Worm (Caenorhabditis elegans) whole organism, young adult: ENCODE measurements around the gene pch-2.
A peak's percentile ranks its signal among the peaks of the same experiment; 100 is the strongest.

Experiments
- B0019.2 ChIP-seq: fragments of 200-800 bp; sonication (Bioruptor generic); conservative IDR thresholded peaks from 2 replicates; pipeline ENCODE4 v1.3.6; 2022; ENCODE audit warnings: missing genetic modification reagents, missing genetic modification characterization, missing compliant biosample characterization
- C06A6.2 ChIP-seq: fragments of 200-800 bp; sonication (Bioruptor generic); conservative IDR thresholded peaks from 2 replicates; pipeline ENCODE4 v1.3.6; 2022; ENCODE audit warnings: missing genetic modification characterization, missing compliant biosample characterization
- F37B4.10 ChIP-seq: fragments of 200-800 bp; sonication (Bioruptor generic); IDR thresholded peaks from 2 replicates; pipeline ENCODE4 v1.3.6; 2022; ENCODE audit warnings: missing genetic modification characterization, missing compliant biosample characterization
- F49E8.2 ChIP-seq: sonication (generic microtip); optimal IDR thresholded peaks from 3 replicates; lab custom pipeline; 2017; ENCODE audit warnings: missing genetic modification characterization, mild to moderate bottlenecking, missing compliant biosample characterization, antibody characterized with exemption, moderate library complexity; ENCODE audit not compliant: insufficient read depth
- F57A8.1 ChIP-seq: fragments of 200-800 bp; sonication (Bioruptor generic); optimal IDR thresholded peaks from 2 replicates; lab custom pipeline; 2018; ENCODE audit warnings: mild to moderate bottlenecking, missing genetic modification characterization, moderate library complexity, missing compliant biosample characterization
- K11D2.4 ChIP-seq: fragments of 200-800 bp; sonication (Bioruptor generic); IDR thresholded peaks from 2 replicates; pipeline ENCODE4 v1.3.6; 2022; ENCODE audit warnings: missing genetic modification reagents, missing genetic modification characterization, missing compliant biosample characterization
- K12H6.12 ChIP-seq: fragments of 200-800 bp; sonication (Bioruptor generic); optimal IDR thresholded peaks from 2 replicates; lab custom pipeline; 2018; ENCODE audit warnings: mild to moderate bottlenecking, missing genetic modification characterization, missing compliant biosample characterization
- Y53F4B.3 ChIP-seq: fragments of 200-800 bp; sonication (Bioruptor generic); IDR thresholded peaks from 2 replicates; pipeline ENCODE4 v1.3.6; 2022; ENCODE audit warnings: missing genetic modification reagents, missing genetic modification characterization, missing compliant biosample characterization
- Y53G8AR.9 ChIP-seq: fragments of 200-800 bp; sonication (Bioruptor generic); conservative IDR thresholded peaks from 2 replicates; pipeline ENCODE4 v1.3.6; 2022; ENCODE audit warnings: missing genetic modification reagents, missing genetic modification characterization, missing compliant biosample characterization
- Y56A3A.18 ChIP-seq: fragments of 200-800 bp; sonication (Bioruptor generic); IDR thresholded peaks from 2 replicates; pipeline ENCODE4 v1.3.6; 2022; ENCODE audit warnings: missing genetic modification reagents, missing genetic modification characterization, missing compliant biosample characterization
- akir-1 ChIP-seq: fragments of 200-800 bp; sonication (Bioruptor generic); optimal IDR thresholded peaks from 2 replicates; lab custom pipeline; 2018; ENCODE audit warnings: mild to moderate bottlenecking, missing genetic modification characterization, moderate library complexity, missing compliant biosample characterization
- aptf-2 ChIP-seq: fragments of 200-800 bp; sonication (Bioruptor generic); conservative IDR thresholded peaks from 2 replicates; pipeline ENCODE4 v1.3.6; 2022; ENCODE audit warnings: missing genetic modification reagents, missing genetic modification characterization, missing compliant biosample characterization
- aptf-3 ChIP-seq: fragments of 200-800 bp; sonication (Bioruptor generic); IDR thresholded peaks from 2 replicates; pipeline ENCODE4 v1.3.6; 2022; ENCODE audit warnings: missing genetic modification characterization, missing compliant biosample characterization
- atf-7 ChIP-seq: sonication (generic microtip); optimal IDR thresholded peaks from 2 replicates; lab custom pipeline; 2017; ENCODE audit warnings: mild to moderate bottlenecking, missing genetic modification characterization, missing compliant biosample characterization
- athp-1 ChIP-seq: sonication (generic microtip); optimal IDR thresholded peaks from 2 replicates; lab custom pipeline; 2017; ENCODE audit warnings: mild to moderate bottlenecking, missing genetic modification characterization, missing compliant biosample characterization
- attf-3 ChIP-seq: fragments of 200-800 bp; sonication (Bioruptor generic); conservative IDR thresholded peaks from 2 replicates; pipeline ENCODE4 v1.3.6; 2022; ENCODE audit warnings: missing genetic modification reagents, missing genetic modification characterization, missing compliant biosample characterization
- attf-6 ChIP-seq: fragments of 200-800 bp; sonication (Bioruptor generic); IDR thresholded peaks from 2 replicates; pipeline ENCODE4 v1.3.6; 2022; ENCODE audit warnings: missing genetic modification reagents, missing genetic modification characterization, missing compliant biosample characterization
- bed-1 ChIP-seq: fragments of 200-800 bp; sonication (Bioruptor generic); IDR thresholded peaks from 2 replicates; pipeline ENCODE4 v1.3.6; 2022; ENCODE audit warnings: missing genetic modification reagents, missing genetic modification characterization, missing compliant biosample characterization
- ccch-3 ChIP-seq: fragments of 200-800 bp; sonication (Bioruptor generic); optimal IDR thresholded peaks from 2 replicates; lab custom pipeline; 2018; ENCODE audit warnings: mild to moderate bottlenecking, missing genetic modification characterization, missing compliant biosample characterization
- cebp-1 ChIP-seq, 2 experiments: fragments of 200-800 bp in 1 of 2; sonication (Bioruptor generic) in 1 of 2; sonication (generic microtip) in 1 of 2; IDR thresholded peaks in 1 of 2; optimal IDR thresholded peaks in 1 of 2; 2 replicates each; pipeline versions ENCODE4 v1.3.6 to Lab custom; 2017 to 2022; ENCODE audit warnings: missing compliant biosample characterization in 2 of 2, missing genetic modification characterization in 2 of 2, mild to moderate bottlenecking in 1 of 2, missing genetic modification reagents in 1 of 2, moderate library complexity in 1 of 2
- ceh-58 ChIP-seq: fragments of 200-800 bp; sonication (Bioruptor generic); IDR thresholded peaks from 2 replicates; pipeline ENCODE4 v1.3.6; 2022; ENCODE audit warnings: missing genetic modification characterization, missing compliant biosample characterization
- die-1 ChIP-seq: sonication (generic microtip); optimal IDR thresholded peaks from 2 replicates; lab custom pipeline; 2016; ENCODE audit warnings: missing genotype, mild to moderate bottlenecking, missing genetic modification characterization, missing compliant biosample characterization
- egl-18 ChIP-seq: fragments of 200-800 bp; sonication (Bioruptor generic); IDR thresholded peaks from 2 replicates; pipeline ENCODE4 v1.3.6; 2022; ENCODE audit warnings: missing genetic modification reagents, missing genetic modification characterization, missing compliant biosample characterization
- hlh-12 ChIP-seq: sonication (generic microtip); optimal IDR thresholded peaks from 2 replicates; lab custom pipeline; 2016; ENCODE audit warnings: missing genetic modification characterization, missing compliant biosample characterization
- hmg-20 ChIP-seq: fragments of 200-800 bp; sonication (Bioruptor generic); IDR thresholded peaks from 2 replicates; pipeline ENCODE4 v1.3.6; 2022; ENCODE audit warnings: missing genetic modification reagents, missing genetic modification characterization, missing compliant biosample characterization
- lag-1 ChIP-seq: fragments of 200-800 bp; sonication (Bioruptor generic); IDR thresholded peaks from 2 replicates; pipeline ENCODE4 v1.3.6; 2022; ENCODE audit warnings: missing genetic modification reagents, missing genetic modification characterization, missing compliant biosample characterization
- let-526 ChIP-seq: fragments of 200-800 bp; sonication (Bioruptor generic); IDR thresholded peaks from 2 replicates; pipeline ENCODE4 v1.3.6; 2022; ENCODE audit warnings: missing genetic modification reagents, missing genetic modification characterization, missing compliant biosample characterization
- let-607 ChIP-seq, 2 experiments: fragments of 200-800 bp in 1 of 2; sonication (Bioruptor generic) in 1 of 2; sonication (generic microtip) in 1 of 2; optimal IDR thresholded peaks; 2 replicates each; lab custom pipeline; 2016 to 2018; ENCODE audit warnings: mild to moderate bottlenecking in 2 of 2, missing compliant biosample characterization in 2 of 2, missing genetic modification characterization in 2 of 2, moderate library complexity in 2 of 2, missing genotype in 1 of 2
- lin-40 ChIP-seq: sonication (generic microtip); optimal IDR thresholded peaks from 2 replicates; lab custom pipeline; 2016; ENCODE audit warnings: missing genetic modification characterization, mild to moderate bottlenecking, missing compliant biosample characterization, missing genotype, missing genetic modification reagents
- lsy-27 ChIP-seq: sonication (generic microtip); optimal IDR thresholded peaks from 2 replicates; lab custom pipeline; 2017; ENCODE audit warnings: missing genetic modification characterization, mild to moderate bottlenecking, missing compliant biosample characterization, antibody characterized with exemption, missing genotype, borderline replicate concordance; ENCODE audit not compliant: insufficient read depth
- madf-10 ChIP-seq: sonication (generic microtip); optimal IDR thresholded peaks from 2 replicates; lab custom pipeline; 2016; ENCODE audit warnings: mild to moderate bottlenecking, missing genetic modification characterization, missing compliant biosample characterization
- mxl-1 ChIP-seq: sonication (generic microtip); optimal IDR thresholded peaks from 2 replicates; lab custom pipeline; 2016; ENCODE audit warnings: missing genetic modification characterization, missing compliant biosample characterization
- nhr-179 ChIP-seq: sonication (generic microtip); optimal IDR thresholded peaks from 2 replicates; lab custom pipeline; 2016; ENCODE audit warnings: mild to moderate bottlenecking, missing genetic modification characterization, missing compliant biosample characterization
- nhr-27 ChIP-seq: fragments of 200-800 bp; sonication (Bioruptor generic); optimal IDR thresholded peaks from 2 replicates; lab custom pipeline; 2018; ENCODE audit warnings: mild to moderate bottlenecking, missing genetic modification characterization, moderate library complexity, missing compliant biosample characterization
- nhr-80 ChIP-seq: sonication (generic microtip); optimal IDR thresholded peaks from 2 replicates; lab custom pipeline; 2016; ENCODE audit warnings: missing genetic modification characterization, missing compliant biosample characterization
- rec-8 ChIP-seq, 2 experiments: sonication (generic microtip); optimal IDR thresholded peaks; 2 replicates each; lab custom pipeline; 2016; ENCODE audit warnings: mild to moderate bottlenecking in 2 of 2, missing genetic modification characterization in 2 of 2, missing genetic modification reagents in 2 of 2, missing genotype in 2 of 2, missing biosample characterization in 1 of 2, missing compliant biosample characterization in 1 of 2, moderate library complexity in 1 of 2
- rpc-1 ChIP-seq, 2 experiments: fragments of 150-350 bp in 1 of 2; sonication (generic microtip) in 1 of 2; optimal IDR thresholded peaks; 2 replicates each; lab custom pipeline; 2014 to 2018; ENCODE audit warnings: missing biosample characterization in 1 of 2, missing genetic modification characterization in 1 of 2, missing genetic modification reagents in 1 of 2, missing genotype in 1 of 2
- sdz-38 ChIP-seq: sonication (generic microtip); optimal IDR thresholded peaks from 2 replicates; lab custom pipeline; 2016; ENCODE audit warnings: missing genotype, missing genetic modification characterization, missing compliant biosample characterization
- snpc-1.1 ChIP-seq: sonication (generic microtip); optimal IDR thresholded peaks from 2 replicates; lab custom pipeline; 2017; ENCODE audit warnings: missing genetic modification characterization, mild to moderate bottlenecking, missing compliant biosample characterization, antibody characterized with exemption, moderate library complexity, missing genotype, missing genetic modification reagents; ENCODE audit not compliant: insufficient read depth
- snpc-3.4 ChIP-seq: sonication (generic microtip); optimal IDR thresholded peaks from 2 replicates; lab custom pipeline; 2017; ENCODE audit warnings: missing genetic modification characterization, mild to moderate bottlenecking, missing compliant biosample characterization, antibody characterized with exemption, moderate library complexity, missing genotype, missing genetic modification reagents
- sptf-2 ChIP-seq: fragments of 200-800 bp; sonication (Bioruptor generic); optimal IDR thresholded peaks from 2 replicates; lab custom pipeline; 2018; ENCODE audit warnings: mild to moderate bottlenecking, missing genetic modification characterization, missing compliant biosample characterization
- tlf-1 ChIP-seq: fragments of 200-800 bp; sonication (Bioruptor generic); optimal IDR thresholded peaks from 2 replicates; lab custom pipeline; 2018; ENCODE audit warnings: mild to moderate bottlenecking, missing genetic modification characterization, missing compliant biosample characterization
- unc-130 ChIP-seq: sonication (generic microtip); optimal IDR thresholded peaks from 2 replicates; lab custom pipeline; 2016; ENCODE audit warnings: missing genetic modification reagents, missing genetic modification characterization, missing compliant biosample characterization
- unc-62 ChIP-seq: fragments of 150-350 bp; optimal IDR thresholded peaks from 2 replicates; lab custom pipeline; 2014; ENCODE audit warnings: missing biosample characterization, missing genetic modification reagents, missing genetic modification characterization
- zfh-2 ChIP-seq: fragments of 200-800 bp; sonication (Bioruptor generic); conservative IDR thresholded peaks from 2 replicates; pipeline ENCODE4 v1.3.6; 2022; ENCODE audit warnings: missing genetic modification reagents, missing genetic modification characterization, missing compliant biosample characterization
- zim-3 ChIP-seq: sonication (generic microtip); optimal IDR thresholded peaks from 2 replicates; lab custom pipeline; 2017; ENCODE audit warnings: mild to moderate bottlenecking, missing genetic modification characterization, moderate library complexity, missing compliant biosample characterization
- ztf-26 ChIP-seq: sonication (generic microtip); optimal IDR thresholded peaks from 2 replicates; lab custom pipeline; 2017; ENCODE audit warnings: missing genetic modification characterization, missing compliant biosample characterization
- ztf-3 ChIP-seq: fragments of 200-800 bp; sonication (Bioruptor generic); optimal IDR thresholded peaks from 2 replicates; lab custom pipeline; 2018; ENCODE audit warnings: mild to moderate bottlenecking, missing genetic modification characterization, missing compliant biosample characterization

The pch-2 gene

DNA sequence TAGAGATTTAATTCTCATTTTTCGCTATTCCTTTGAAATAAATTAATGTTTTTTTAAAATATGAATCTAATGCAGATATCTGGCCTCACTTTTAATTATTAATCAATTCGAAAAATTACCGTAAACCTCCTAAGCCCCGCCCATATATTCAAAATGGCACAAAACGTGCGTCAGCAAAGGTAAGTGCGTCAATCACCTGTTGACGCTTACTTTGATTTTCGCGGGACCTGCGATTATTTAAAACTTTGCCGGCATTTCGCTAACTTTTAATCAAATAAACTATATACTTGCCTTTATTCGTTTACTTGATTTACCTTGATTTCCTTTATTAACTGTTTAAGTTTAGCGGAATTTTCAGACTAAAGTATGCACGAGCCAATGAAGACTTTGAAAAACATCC lies at the start of gene pch-2 (continued):
- no peak for TF ChIP-seq zim-3 (tag; lab: Kevin White, UChicago)
- no peak for TF ChIP-seq nhr-179 (tag; lab: Kevin White, UChicago)
- no peak for TF ChIP-seq zfh-2 (GFP tag; lab: Robert Waterston, UW)
- TF ChIP-seq hlh-12 (tag; lab: Kevin White, UChicago), result no peak
- TF ChIP-seq rec-8 (tag; optimal IDR thresholded peaks at IDR 0.05; lab: Kevin White, UChicago), result no peak
- no peak for TF ChIP-seq die-1 (tag; lab: Kevin White, UChicago)
- no peak for TF ChIP-seq nhr-80 (tag; lab: Kevin White, UChicago)
- TF ChIP-seq F49E8.2, result no peak
- no peak for TF ChIP-seq ceh-58 (GFP tag; lab: Robert Waterston, UW)
- TF ChIP-seq sdz-38 (tag; lab: Kevin White, UChicago), result no peak
- no peak for TF ChIP-seq snpc-1.1 (tag; lab: Kevin White, UChicago)
- TF ChIP-seq rpc-1 (optimal IDR thresholded peaks at IDR 0.05; lab: Kevin White, UChicago), result no peak
- no peak for TF ChIP-seq rpc-1 (tag; optimal IDR thresholded peaks at IDR 0.05; lab: Kevin White, UChicago)
- no peak for TF ChIP-seq lag-1
- TF ChIP-seq snpc-3.4 (tag; lab: Kevin White, UChicago), result no peak
- TF ChIP-seq akir-1 (GFP tag; lab: Kevin White, UChicago), result no peak
- no peak for TF ChIP-seq K11D2.4
- TF ChIP-seq cebp-1 (GFP tag; IDR thresholded peaks at IDR 0.05; lab: Robert Waterston, UW), result no peak
- TF ChIP-seq cebp-1 (tag; optimal IDR thresholded peaks at IDR 0.05; lab: Kevin White, UChicago), result no peak
- TF ChIP-seq unc-130 (GFP tag; lab: Kevin White, UChicago), result no peak
- no peak for TF ChIP-seq tlf-1 (GFP tag; lab: Kevin White, UChicago)
- TF ChIP-seq Y56A3A.18, result no peak
- TF ChIP-seq aptf-2 (GFP tag; lab: Robert Waterston, UW), result no peak
- TF ChIP-seq ccch-3 (GFP tag; lab: Kevin White, UChicago), result no peak
- no peak for TF ChIP-seq nhr-27 (tag; lab: Kevin White, UChicago)
- no peak for TF ChIP-seq lsy-27
- no peak for TF ChIP-seq Y53F4B.3 (GFP tag; lab: Robert Waterston, UW)
- TF ChIP-seq atf-7 (tag; lab: Kevin White, UChicago), result no peak
- TF ChIP-seq attf-6 (GFP tag; lab: Robert Waterston, UW), result no peak
- no peak for TF ChIP-seq let-607 (tag; optimal IDR thresholded peaks at IDR 0.05; lab: Kevin White, UChicago)
- no peak for TF ChIP-seq let-526
- no peak for TF ChIP-seq F37B4.10 (GFP tag; lab: Robert Waterston, UW)
- no peak for TF ChIP-seq K12H6.12 (tag; lab: Kevin White, UChicago)
- no peak for TF ChIP-seq lin-40 (tag; lab: Kevin White, UChicago)
- no peak for TF ChIP-seq egl-18 (GFP tag; lab: Robert Waterston, UW)
- TF ChIP-seq C06A6.2, result no peak
- no peak for TF ChIP-seq sptf-2 (GFP tag; lab: Kevin White, UChicago)
- TF ChIP-seq bed-1 (GFP tag; lab: Robert Waterston, UW), result no peak
- no peak for TF ChIP-seq ztf-3 (GFP tag; lab: Kevin White, UChicago)
- TF ChIP-seq madf-10 (tag; lab: Kevin White, UChicago), result no peak
- TF ChIP-seq B0019.2 (GFP tag; lab: Robert Waterston, UW), result no peak
- peak; percentile 51; the same call in 1 of the 2 replicates for TF ChIP-seq Y53G8AR.9 (GFP tag; lab: Robert Waterston, UW)
- no peak for TF ChIP-seq ztf-26 (tag; lab: Kevin White, UChicago)
- no peak for TF ChIP-seq aptf-3
- no peak for TF ChIP-seq athp-1 (tag; lab: Kevin White, UChicago)
- TF ChIP-seq attf-3 (GFP tag; lab: Robert Waterston, UW), result peak; percentile 61
- no peak for TF ChIP-seq unc-62 (GFP tag; lab: Kevin White, UChicago)
- TF ChIP-seq mxl-1 (tag; lab: Kevin White, UChicago), result no peak
- no peak for TF ChIP-seq F57A8.1
- TF ChIP-seq hmg-20 (GFP tag; lab: Robert Waterston, UW), result no peak
